Fruit fly (Drosophila melanogaster) whole organism, wandering third instar larva: ENCODE data around the gene CG14204.

Experiments
- Abd-B ChIP-seq: fragments of >200 bp; optimal IDR thresholded peaks from 2 replicates; lab custom pipeline; 2017; ENCODE audit warnings: missing biosample characterization, missing genetic modification characterization
- Dfd ChIP-seq: fragments of >200 bp; optimal IDR thresholded peaks from 2 replicates; lab custom pipeline; 2017; ENCODE audit warnings: missing biosample characterization, missing genetic modification characterization
- Dif ChIP-seq: fragments of 200-275, 200-300 bp; sonication (Bioruptor generic); optimal IDR thresholded peaks from 2 replicates; lab custom pipeline; 2018; ENCODE audit warnings: missing biosample characterization, missing genetic modification characterization; ENCODE audit not compliant: partially characterized antibody
- Hr78 ChIP-seq: fragments of >200 bp; optimal IDR thresholded peaks from 2 replicates; lab custom pipeline; 2017; ENCODE audit warnings: missing biosample characterization, missing genetic modification characterization
- Jra ChIP-seq: sonication (Bioruptor generic); optimal IDR thresholded peaks from 2 replicates; lab custom pipeline; 2016; ENCODE audit warnings: missing biosample characterization, missing genetic modification characterization
- Myc ChIP-seq: fragments of >200 bp; optimal IDR thresholded peaks from 2 replicates; lab custom pipeline; 2017
- N ChIP-seq: fragments of >200 bp; optimal IDR thresholded peaks from 2 replicates; lab custom pipeline; 2018; ENCODE audit warnings: missing biosample characterization, missing external identifiers, missing genetic modification characterization
- brk ChIP-seq: fragments of 200-800 bp; sonication (Bioruptor generic); optimal IDR thresholded peaks from 2 replicates; lab custom pipeline; 2016; ENCODE audit warnings: missing biosample characterization, mild to moderate bottlenecking, missing genetic modification characterization
- dl ChIP-seq, 2 experiments: fragments of 175-275, 200-275 bp in 1 of 2; fragments of 200-275 bp in 1 of 2; sonication (Bioruptor generic); optimal IDR thresholded peaks; lab custom pipeline; 2018; ENCODE audit warnings: mild to moderate bottlenecking in 2 of 2, missing biosample characterization in 2 of 2, missing genetic modification characterization in 2 of 2, moderate library complexity in 2 of 2; ENCODE audit not compliant: partially characterized antibody in 2 of 2, insufficient read depth in 1 of 2
- dmrt93B ChIP-seq: fragments of 200-800 bp; sonication (Bioruptor generic); optimal IDR thresholded peaks from 2 replicates; lab custom pipeline; 2018; ENCODE audit warnings: missing biosample characterization, mild to moderate bottlenecking, missing genetic modification characterization
- foxo ChIP-seq, 2 experiments: fragments of 200-800 bp; sonication (Bioruptor generic); optimal IDR thresholded peaks; 2 replicates in 1 of 2; 3 replicates in 1 of 2; lab custom pipeline; 2016 to 2017; ENCODE audit warnings: missing biosample characterization in 2 of 2, missing genetic modification characterization in 2 of 2
- h ChIP-seq: fragments of 200-800 bp; sonication (Bioruptor generic); optimal IDR thresholded peaks from 3 replicates; lab custom pipeline; 2016; ENCODE audit warnings: missing biosample characterization, mild to moderate bottlenecking, missing genetic modification characterization
- pan ChIP-seq: fragments of >200 bp; optimal IDR thresholded peaks from 2 replicates; lab custom pipeline; 2017

- TF ChIP-seq Jra (GFP tag; lab: Kevin White, UChicago), result no peak
- TF ChIP-seq Abd-B (GFP tag; lab: Kevin White, UChicago), result no peak
- no peak for TF ChIP-seq Hr78
- no peak for TF ChIP-seq foxo (GFP tag; optimal IDR thresholded peaks at IDR 0.05; lab: Kevin White, UChicago)
- no peak for TF ChIP-seq Myc (lab: Kevin White, UChicago)
- no peak for TF ChIP-seq Dfd (GFP tag; lab: Kevin White, UChicago)
- TF ChIP-seq h (GFP tag; lab: Kevin White, UChicago), result no peak
- no peak for TF ChIP-seq dmrt93B (GFP tag; lab: Kevin White, UChicago)
- TF ChIP-seq Dif (GFP tag; lab: Kevin White, UChicago), result no peak
- no peak for TF ChIP-seq dl (GFP tag; optimal IDR thresholded peaks at IDR 0.05; lab: Kevin White, UChicago; ENCODE audit: insufficient read depth in 1 of 2, partially characterized antibody in 2 of 2)
- no peak for TF ChIP-seq brk (GFP tag; lab: Kevin White, UChicago)
- no peak for TF ChIP-seq pan (lab: Kevin White, UChicago)
- no peak for TF ChIP-seq N
Measured at dm6 chrX:19606971-19607370, 23.6 kb downstream of the CG14204 start.
